Worm (Caenorhabditis elegans): Measurements from ENCODE around the gene F16G10.2.
A peak's percentile ranks its signal among the peaks of the same experiment; 100 is the strongest.

- peak; percentile 69 for TF ChIP-seq R02D3.7 (tag; optimal IDR thresholded peaks at IDR 0.05)
- TF ChIP-seq sma-3 (GFP tag; optimal IDR thresholded peaks at IDR 0.05): no peak
- no peak for TF ChIP-seq nhr-23 (tag; optimal IDR thresholded peaks at IDR 0.05)
- TF ChIP-seq skn-1 (tag; optimal IDR thresholded peaks at IDR 0.05): no peak
Measured at ce11 chrII:2342004-2342479, 33.0 kb upstream of the F16G10.2 start, which contains the start of gene F43C11.6.
